Worm (Caenorhabditis elegans) whole organism, late embryonic: Measurements from ENCODE around the gene ZK632.4.

Experiments used
- ahr-1 ChIP-seq: sonication (generic microtip); optimal IDR thresholded peaks from 2 replicates; lab custom pipeline; 2016; ENCODE audit warnings: missing genetic modification characterization, missing compliant biosample characterization
- elt-2 ChIP-seq: sonication (generic microtip); optimal IDR thresholded peaks from 2 replicates; lab custom pipeline; 2016; ENCODE audit warnings: missing genetic modification reagents, missing genetic modification characterization, missing compliant biosample characterization
- fkh-6 ChIP-seq: sonication (generic microtip); optimal IDR thresholded peaks from 2 replicates; lab custom pipeline; 2016; ENCODE audit warnings: missing genetic modification characterization, missing compliant biosample characterization
- hlh-15 ChIP-seq: sonication (generic microtip); optimal IDR thresholded peaks from 2 replicates; lab custom pipeline; 2016; ENCODE audit warnings: missing genetic modification characterization, missing compliant biosample characterization
- npax-4 ChIP-seq: sonication (generic microtip); optimal IDR thresholded peaks from 2 replicates; lab custom pipeline; 2016; ENCODE audit warnings: missing genetic modification characterization, missing compliant biosample characterization
- pqm-1 ChIP-seq: sonication (generic microtip); optimal IDR thresholded peaks from 2 replicates; lab custom pipeline; 2016; ENCODE audit warnings: missing genetic modification characterization, missing compliant biosample characterization

DNA sequence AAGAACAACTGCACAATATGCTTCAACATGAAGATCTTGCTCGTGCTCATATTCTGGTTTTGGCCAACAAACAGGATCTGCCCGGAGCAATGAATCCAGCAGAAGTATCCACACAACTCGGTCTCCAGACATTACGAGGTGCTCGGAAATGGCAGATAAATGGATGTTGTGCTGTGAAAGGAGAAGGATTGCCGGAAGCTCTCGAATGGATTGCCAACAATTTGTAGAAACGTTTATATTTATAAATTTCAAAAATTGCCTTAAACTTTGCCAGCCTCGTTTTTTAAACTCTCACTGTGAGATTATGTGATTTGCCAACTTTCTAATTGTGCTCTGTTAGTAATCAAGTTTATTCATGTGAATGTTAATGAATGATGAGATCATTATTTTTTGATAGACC is 16.5 kb upstream of the ZK632.4 start:
- no peak for TF ChIP-seq ahr-1 (tag; lab: Kevin White, UChicago)
- no peak for TF ChIP-seq npax-4 (tag; lab: Kevin White, UChicago)
- TF ChIP-seq elt-2 (tag; lab: Kevin White, UChicago) = no peak
- TF ChIP-seq hlh-15 (tag; lab: Kevin White, UChicago) = no peak
- TF ChIP-seq fkh-6 (tag; lab: Kevin White, UChicago) = no peak
- no peak for TF ChIP-seq pqm-1 (tag; lab: Kevin White, UChicago)
